Worm (Caenorhabditis elegans) whole organism, L4/young adult: ENCODE measurements around the gene ain-1.

Experiments
- W03F9.2 ChIP-seq: fragments of 150-350 bp; optimal IDR thresholded peaks from 2 replicates; lab custom pipeline; 2014; ENCODE audit warnings: missing biosample characterization, missing genetic modification characterization
- dao-5 ChIP-seq: sonication (generic microtip); optimal IDR thresholded peaks from 2 replicates; lab custom pipeline; 2016; ENCODE audit warnings: missing genotype, missing genetic modification characterization, moderate library complexity, missing compliant biosample characterization
- him-1 ChIP-seq: sonication (generic microtip); optimal IDR thresholded peaks from 2 replicates; lab custom pipeline; 2016; ENCODE audit warnings: missing genotype, missing genetic modification reagents, missing genetic modification characterization, missing compliant biosample characterization

The ain-1 gene

DNA sequence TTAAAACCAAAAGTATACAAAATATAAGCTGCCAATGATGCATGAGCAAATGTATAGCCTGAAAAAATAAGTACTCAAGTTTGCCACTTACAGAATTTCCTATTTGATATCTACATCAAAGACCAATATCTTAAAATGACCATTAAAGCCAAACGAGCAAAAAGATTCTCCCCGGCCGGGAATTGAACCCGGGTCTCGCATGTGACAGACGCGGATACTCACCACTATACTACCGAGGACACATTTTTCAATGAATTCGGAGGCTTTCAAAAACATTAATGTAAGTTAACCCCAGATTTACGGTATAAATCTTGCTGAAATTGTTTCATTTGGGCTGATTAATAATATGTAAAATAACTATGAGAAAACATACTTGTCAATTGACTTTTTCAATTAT lies 4.9 kb downstream of the ain-1 start:
- no peak for TF ChIP-seq dao-5 (tag; lab: Kevin White, UChicago)
- TF ChIP-seq him-1 (tag; lab: Kevin White, UChicago) = no peak
- no peak for TF ChIP-seq W03F9.2 (tag; lab: Kevin White, UChicago)

DNA sequence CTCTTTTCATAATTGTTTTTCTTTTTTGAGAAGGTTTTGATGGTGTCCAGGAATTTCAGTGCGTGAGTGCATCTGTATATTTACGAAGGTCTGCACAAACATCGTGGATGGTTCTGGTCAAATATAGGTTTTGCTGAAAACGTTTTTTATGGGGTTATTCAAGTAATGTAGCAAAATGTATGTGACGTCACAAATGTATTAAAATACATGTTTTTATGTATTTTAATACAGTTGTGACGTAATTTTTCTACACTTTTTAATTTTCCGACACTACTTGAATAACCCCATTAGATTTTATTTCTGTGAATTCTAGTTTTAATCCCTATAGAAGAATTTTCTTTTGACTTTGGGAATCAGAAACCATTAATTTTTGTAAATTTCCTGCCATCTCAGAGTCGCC lies 5.5 kb downstream of the ain-1 start:
- TF ChIP-seq W03F9.2 (tag; lab: Kevin White, UChicago) (no peak), him-1 (tag; lab: Kevin White, UChicago) (no peak), dao-5 (tag; lab: Kevin White, UChicago) (no peak)

DNA sequence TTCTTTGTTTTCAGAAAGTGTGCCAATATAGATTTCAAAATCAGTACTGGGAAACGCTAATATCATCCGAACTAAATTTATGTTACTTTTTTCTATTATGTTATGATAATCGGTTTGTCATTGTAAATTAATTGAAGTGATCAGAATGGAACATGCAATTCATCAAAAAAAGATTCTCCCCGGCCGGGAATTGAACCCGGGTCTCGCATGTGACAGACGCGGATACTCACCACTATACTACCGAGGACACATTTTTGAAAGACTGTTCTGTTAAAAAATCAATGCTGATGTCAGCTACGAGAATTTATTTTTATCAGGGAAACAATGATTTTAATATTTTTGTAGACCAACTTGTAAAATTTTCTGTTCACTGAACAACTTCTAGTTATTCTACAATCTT lies 5.9 kb downstream of the ain-1 start:
- TF ChIP-seq dao-5 (tag; lab: Kevin White, UChicago) (peak; percentile 33), him-1 (tag; lab: Kevin White, UChicago) (no peak), W03F9.2 (tag; lab: Kevin White, UChicago) (peak; percentile 47)

DNA sequence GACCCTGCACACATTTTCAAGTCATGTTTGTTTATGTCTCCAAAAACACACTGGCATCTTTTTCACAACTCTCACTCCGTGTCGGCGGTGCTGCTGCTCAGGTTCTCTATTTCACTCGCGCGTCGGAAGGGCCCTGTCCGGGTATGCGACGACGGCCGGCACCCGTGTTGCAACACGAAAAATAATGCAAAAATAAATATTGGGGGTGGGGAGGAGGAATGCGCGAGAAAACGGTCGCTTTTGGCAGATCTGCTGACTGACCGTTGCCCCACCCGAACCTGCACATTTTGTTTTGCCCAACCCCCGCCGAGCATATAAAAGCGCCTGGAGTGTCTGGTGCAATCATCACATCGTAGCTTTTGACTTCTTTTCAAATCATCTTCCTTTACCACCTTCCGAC lies 8.2 kb downstream of the ain-1 start, which contains the start of gene cpg-19:
TSS of gene cpg-19 (plus strand) at position 341 of the 400 bp plus-strand sequence.
- TF ChIP-seq W03F9.2 (tag; lab: Kevin White, UChicago) (no peak), him-1 (tag; lab: Kevin White, UChicago) (no peak), dao-5 (tag; lab: Kevin White, UChicago) (no peak)

DNA sequence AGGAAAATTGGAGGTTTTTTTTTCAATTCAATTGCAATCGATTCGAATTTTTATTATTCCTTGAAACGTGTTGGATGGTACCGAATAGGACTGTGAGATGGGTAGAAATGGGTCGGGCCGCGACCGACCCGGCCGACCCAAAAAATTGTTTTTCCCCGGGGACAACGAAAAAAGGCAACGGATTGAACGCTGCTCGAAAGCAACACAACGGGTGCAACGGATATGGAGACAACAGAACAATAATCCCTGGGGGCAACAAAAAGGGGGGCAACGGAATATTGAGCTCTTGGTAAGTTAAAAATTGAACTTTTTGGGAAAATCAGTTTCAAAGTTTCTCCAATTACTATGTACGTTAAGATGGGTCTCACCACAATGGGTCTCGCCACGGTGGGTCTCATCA lies 10.0 kb downstream of the ain-1 start:
- no peak for TF ChIP-seq him-1 (tag; lab: Kevin White, UChicago)
- no peak for TF ChIP-seq dao-5 (tag; lab: Kevin White, UChicago)
- TF ChIP-seq W03F9.2 (tag; lab: Kevin White, UChicago) = no peak

DNA sequence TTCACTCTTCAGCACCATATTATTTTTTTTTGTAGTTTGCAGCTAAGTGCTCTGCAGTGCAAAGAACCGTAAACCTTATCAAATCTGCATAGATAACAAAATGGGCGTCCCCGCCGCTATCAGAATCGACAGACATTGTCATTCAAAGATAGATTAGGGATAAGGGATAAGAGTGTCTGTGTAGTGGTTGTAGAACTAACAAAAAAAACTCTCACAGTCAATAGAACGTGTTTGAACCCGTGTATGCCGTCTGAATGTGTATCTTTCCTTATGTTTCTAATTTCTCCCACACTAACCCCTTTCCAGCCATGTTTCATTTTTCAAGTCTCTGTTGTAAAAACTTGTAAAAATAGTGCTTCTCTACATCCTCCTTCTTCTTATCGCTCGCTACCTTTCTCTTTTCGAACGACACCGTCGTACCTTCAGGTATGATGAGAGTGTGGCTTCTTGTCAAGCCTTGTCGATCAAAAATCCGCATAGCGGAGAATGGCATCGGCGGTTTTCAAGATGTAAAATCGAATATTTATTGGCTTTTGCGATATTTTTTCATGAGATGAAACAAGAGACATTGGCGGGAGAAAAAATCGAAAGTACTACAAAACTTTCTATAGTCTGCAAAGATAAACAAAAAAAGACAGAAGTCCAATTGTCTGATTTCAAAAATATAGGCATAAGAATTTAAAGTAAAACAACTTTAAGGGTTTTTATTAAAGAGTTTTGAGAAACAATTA lies 12.0 kb downstream of the ain-1 start:
- TF ChIP-seq W03F9.2 (tag; lab: Kevin White, UChicago) (no peak), him-1 (tag; lab: Kevin White, UChicago) (no peak), dao-5 (tag; lab: Kevin White, UChicago) (no peak)

DNA sequence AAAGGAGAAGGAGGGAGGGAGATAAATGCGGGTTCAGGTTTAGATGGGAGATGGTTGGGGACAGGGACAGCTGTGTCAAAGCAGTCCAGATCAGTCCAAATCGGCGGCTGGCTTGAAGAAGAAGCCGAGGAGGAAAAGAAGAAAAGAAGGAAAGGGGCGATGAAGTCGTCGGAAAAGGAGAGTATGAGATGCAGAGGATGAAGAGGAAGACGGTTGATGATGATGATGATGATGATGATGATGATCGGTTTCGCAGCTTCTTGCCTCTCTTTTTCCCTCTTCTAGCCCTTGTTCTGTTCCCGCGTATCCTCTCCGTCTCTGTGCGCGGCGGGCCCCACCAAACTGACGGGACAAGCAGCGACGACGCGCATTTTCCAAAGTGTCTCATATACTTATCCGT lies 13.6 kb downstream of the ain-1 start:
- TF ChIP-seq dao-5 (tag; lab: Kevin White, UChicago) (no peak), W03F9.2 (tag; lab: Kevin White, UChicago) (no peak), him-1 (tag; lab: Kevin White, UChicago) (no peak)

DNA sequence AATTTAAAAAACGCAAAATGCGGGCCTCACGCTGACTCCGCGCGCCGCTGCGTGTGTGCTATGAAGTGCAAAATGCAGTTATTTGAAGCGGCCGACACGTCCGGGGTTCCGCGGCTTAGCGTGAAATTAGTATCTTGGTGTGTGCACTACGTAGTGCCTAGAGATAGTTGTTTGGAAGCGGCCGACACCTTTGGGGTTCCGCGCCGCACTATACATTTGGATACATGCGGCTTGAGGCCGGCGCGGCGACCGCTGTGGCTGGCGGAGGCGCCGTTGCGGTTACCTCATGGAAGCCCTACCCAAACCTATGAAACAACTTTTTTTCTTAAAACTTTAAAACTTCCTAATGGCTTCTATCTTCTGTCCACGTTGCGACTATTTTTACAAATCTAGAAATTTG lies 15.9 kb downstream of the ain-1 start:
- no peak for TF ChIP-seq him-1 (tag; lab: Kevin White, UChicago)
- TF ChIP-seq W03F9.2 (tag; lab: Kevin White, UChicago) = no peak
- no peak for TF ChIP-seq dao-5 (tag; lab: Kevin White, UChicago)

DNA sequence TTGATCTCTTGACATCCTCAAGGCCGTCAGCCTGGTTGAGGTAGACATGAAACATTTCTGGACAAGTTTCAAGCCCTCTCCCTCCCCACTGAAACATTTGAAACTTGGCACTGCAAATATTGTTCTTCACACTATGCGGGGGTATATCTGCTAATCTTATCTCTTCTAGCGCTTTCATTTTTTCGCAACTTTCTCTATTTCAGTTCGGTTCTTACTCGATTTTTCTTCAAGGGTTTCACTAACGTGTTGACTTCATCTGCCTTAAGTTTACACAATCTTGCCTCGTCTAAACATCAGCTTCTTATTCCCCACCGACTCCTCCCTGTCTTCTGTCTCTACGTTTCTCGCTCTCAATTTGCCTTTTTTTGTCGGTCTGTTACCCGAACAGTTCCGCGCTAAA lies 16.5 kb downstream of the ain-1 start:
- TF ChIP-seq W03F9.2 (tag; lab: Kevin White, UChicago) (no peak), dao-5 (tag; lab: Kevin White, UChicago) (no peak), him-1 (tag; lab: Kevin White, UChicago) (no peak)

DNA sequence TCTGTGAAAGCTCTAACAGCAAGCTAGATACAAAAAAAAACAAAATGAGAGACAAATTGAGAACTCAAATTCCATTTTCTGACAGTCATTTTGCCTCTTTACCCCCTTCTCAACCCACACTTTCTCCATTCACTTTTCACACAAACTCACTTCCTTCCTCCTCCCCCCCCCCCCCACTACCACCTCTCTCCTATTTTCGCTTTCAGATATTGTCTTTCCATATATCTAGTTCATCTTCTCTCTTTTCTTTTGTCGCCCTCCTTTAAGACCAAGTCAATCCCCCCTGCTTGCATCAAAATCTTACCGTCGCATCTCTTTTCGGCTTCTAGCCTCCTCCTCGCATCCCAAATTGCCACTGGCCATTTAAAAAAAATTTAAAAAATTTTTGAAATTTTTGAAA lies 18.6 kb downstream of the ain-1 start:
- no peak for TF ChIP-seq W03F9.2 (tag; lab: Kevin White, UChicago)
- no peak for TF ChIP-seq him-1 (tag; lab: Kevin White, UChicago)
- TF ChIP-seq dao-5 (tag; lab: Kevin White, UChicago) = no peak

DNA sequence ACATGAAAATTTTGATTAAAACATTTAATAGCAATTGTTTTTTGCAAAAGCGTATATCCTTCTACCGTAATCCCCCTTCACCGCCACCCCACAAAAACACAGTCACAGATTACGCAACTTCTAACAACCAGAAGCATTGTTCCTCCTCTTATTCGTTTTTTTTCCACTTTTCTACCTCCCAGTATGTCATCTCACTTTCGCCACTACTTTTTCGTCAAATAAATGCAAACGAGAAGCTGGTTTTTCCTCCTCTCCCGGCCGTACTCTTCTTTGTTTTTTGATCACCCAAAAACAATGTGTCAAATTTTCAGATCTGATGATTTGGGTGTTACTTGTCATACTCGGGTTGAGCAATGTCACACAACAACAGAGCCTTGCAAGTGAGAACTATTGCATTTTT lies 19.8 kb downstream of the ain-1 start, which contains the start of gene C06G1.1:
TSS of gene C06G1.1 (plus strand) at position 301 of the 400 bp plus-strand sequence.
- TF ChIP-seq W03F9.2 (tag; lab: Kevin White, UChicago) = no peak
- no peak for TF ChIP-seq him-1 (tag; lab: Kevin White, UChicago)
- no peak for TF ChIP-seq dao-5 (tag; lab: Kevin White, UChicago)

DNA sequence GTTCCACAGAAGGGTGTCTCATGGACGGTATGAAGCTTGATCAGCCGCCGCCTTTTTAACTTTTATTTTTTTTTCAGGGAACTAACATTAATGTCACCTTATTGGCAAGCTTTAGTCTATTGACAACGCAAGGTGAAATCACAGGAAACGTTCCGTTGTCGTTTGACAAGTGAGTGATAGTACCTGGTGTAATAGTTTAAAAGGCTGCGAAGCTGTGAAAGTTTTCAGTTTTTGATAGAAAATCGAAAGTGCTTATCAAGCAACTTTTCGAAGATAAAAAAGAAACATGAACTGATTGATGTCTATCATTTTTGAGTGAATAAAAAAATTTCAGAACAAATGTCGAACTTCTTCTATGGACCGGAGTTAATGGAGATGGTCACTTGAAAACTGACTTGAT lies 20.9 kb downstream of the ain-1 start:
- no peak for TF ChIP-seq dao-5 (tag; lab: Kevin White, UChicago)
- no peak for TF ChIP-seq W03F9.2 (tag; lab: Kevin White, UChicago)
- no peak for TF ChIP-seq him-1 (tag; lab: Kevin White, UChicago)

DNA sequence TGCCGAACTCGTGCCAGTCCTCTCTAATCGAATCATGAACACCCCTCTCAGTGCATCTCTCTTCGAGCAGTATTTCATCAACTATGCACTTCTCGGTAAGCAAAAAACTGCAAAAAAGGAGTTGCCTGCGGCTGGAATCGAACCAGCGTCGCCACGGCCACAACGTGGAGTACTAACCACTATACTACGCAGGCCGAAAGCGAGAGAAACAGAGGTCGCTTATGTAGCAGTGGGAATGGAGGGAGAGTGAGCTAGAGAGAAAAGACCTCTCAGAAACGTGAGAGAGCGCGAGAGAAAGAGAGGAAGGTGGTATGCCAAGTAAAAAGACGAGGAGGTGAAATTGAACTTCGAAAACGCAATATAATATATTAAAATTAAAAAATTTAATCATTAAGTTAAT lies 21.5 kb downstream of the ain-1 start:
- TF ChIP-seq dao-5 (tag; lab: Kevin White, UChicago) (peak; percentile 55), him-1 (tag; lab: Kevin White, UChicago) (peak; percentile 87), W03F9.2 (tag; lab: Kevin White, UChicago) (peak; percentile 26)

DNA sequence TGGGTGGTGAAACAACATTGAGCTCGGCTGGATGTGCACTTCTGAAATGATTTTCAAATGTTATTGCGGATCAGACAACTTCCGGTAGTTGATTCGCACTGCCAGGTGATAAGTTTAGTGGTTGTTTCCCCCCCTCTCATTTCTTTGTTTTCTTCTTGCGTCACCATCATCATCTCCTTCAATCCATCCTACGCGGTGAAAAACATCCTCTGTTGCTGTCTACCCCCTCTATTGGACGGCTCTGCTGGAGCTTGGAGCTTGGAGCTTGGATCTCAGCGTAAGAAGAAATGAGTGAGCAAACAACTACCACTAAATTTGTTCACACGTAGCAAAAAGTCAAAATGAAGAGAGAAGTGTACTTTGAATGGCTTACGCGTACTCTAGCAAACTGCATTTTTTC lies 28.4 kb downstream of the ain-1 start:
- TF ChIP-seq dao-5 (tag; lab: Kevin White, UChicago) (no peak), W03F9.2 (tag; lab: Kevin White, UChicago) (no peak), him-1 (tag; lab: Kevin White, UChicago) (no peak)
